Fruit fly (Drosophila melanogaster) whole organism, wandering third instar larva: ENCODE data around the gene CG31077.

Experiments
- Abd-B ChIP-seq: fragments of >200 bp; optimal IDR thresholded peaks from 2 replicates; lab custom pipeline; 2017; ENCODE audit warnings: missing biosample characterization, missing genetic modification characterization
- CG32264 ChIP-seq: fragments of 200-800 bp; sonication (Bioruptor generic); optimal IDR thresholded peaks from 2 replicates; lab custom pipeline; 2016; ENCODE audit warnings: missing biosample characterization, missing genetic modification characterization
- CG9705 ChIP-seq: fragments of 200-800 bp; sonication (Bioruptor generic); optimal IDR thresholded peaks from 2 replicates; lab custom pipeline; 2018; ENCODE audit warnings: missing biosample characterization, mild to moderate bottlenecking, missing genetic modification characterization
- Dfd ChIP-seq: fragments of >200 bp; optimal IDR thresholded peaks from 2 replicates; lab custom pipeline; 2017; ENCODE audit warnings: missing biosample characterization, missing genetic modification characterization
- Dif ChIP-seq: fragments of 200-275, 200-300 bp; sonication (Bioruptor generic); optimal IDR thresholded peaks from 2 replicates; lab custom pipeline; 2018; ENCODE audit warnings: missing biosample characterization, missing genetic modification characterization; ENCODE audit not compliant: partially characterized antibody
- GATAd ChIP-seq: sonication (Bioruptor generic); optimal IDR thresholded peaks from 2 replicates; lab custom pipeline; 2016; ENCODE audit warnings: missing biosample characterization, missing genetic modification characterization
- HLH106 ChIP-seq: fragments of 200-800 bp; optimal IDR thresholded peaks from 3 replicates; lab custom pipeline; 2019; ENCODE audit warnings: missing biosample characterization, mild to moderate bottlenecking, missing genetic modification characterization, moderate library complexity
- Hnf4 ChIP-seq: fragments of 200-800 bp; sonication (Bioruptor generic); optimal IDR thresholded peaks from 2 replicates; lab custom pipeline; 2016; ENCODE audit warnings: missing biosample characterization, mild to moderate bottlenecking, missing genetic modification characterization
- Hr78 ChIP-seq: fragments of >200 bp; optimal IDR thresholded peaks from 2 replicates; lab custom pipeline; 2017; ENCODE audit warnings: missing biosample characterization, missing genetic modification characterization
- Hr83 ChIP-seq: fragments of 200-300 bp; sonication (Bioruptor generic); optimal IDR thresholded peaks from 2 replicates; lab custom pipeline; 2016; ENCODE audit warnings: missing biosample characterization, mild to moderate bottlenecking, missing genetic modification characterization, moderate library complexity; ENCODE audit not compliant: poor library complexity, severe bottlenecking
- Jra ChIP-seq: sonication (Bioruptor generic); optimal IDR thresholded peaks from 2 replicates; lab custom pipeline; 2016; ENCODE audit warnings: missing biosample characterization, missing genetic modification characterization
- Mio ChIP-seq: sonication (Bioruptor generic); optimal IDR thresholded peaks from 2 replicates; lab custom pipeline; 2016; ENCODE audit warnings: missing biosample characterization, missing genetic modification characterization
- Myc ChIP-seq: fragments of >200 bp; optimal IDR thresholded peaks from 2 replicates; lab custom pipeline; 2017
- N ChIP-seq: fragments of >200 bp; optimal IDR thresholded peaks from 2 replicates; lab custom pipeline; 2018; ENCODE audit warnings: missing biosample characterization, missing external identifiers, missing genetic modification characterization
- Rel ChIP-seq, 2 experiments: fragments of 200-800 bp; sonication (Bioruptor generic) in 1 of 2; optimal IDR thresholded peaks; 2 replicates in 1 of 2; 3 replicates in 1 of 2; lab custom pipeline; 2016 to 2019; ENCODE audit warnings: mild to moderate bottlenecking in 2 of 2, missing biosample characterization in 2 of 2, missing genetic modification characterization in 2 of 2, moderate library complexity in 1 of 2
- Sp1 ChIP-seq: fragments of 200-800 bp; sonication (Bioruptor generic); optimal IDR thresholded peaks from 3 replicates; lab custom pipeline; 2019; ENCODE audit warnings: missing biosample characterization, mild to moderate bottlenecking, missing genetic modification characterization, moderate library complexity
- Vsx2 ChIP-seq: fragments of 200-300, 225-300 bp; sonication (Bioruptor generic); optimal IDR thresholded peaks from 2 replicates; lab custom pipeline; 2018; ENCODE audit warnings: missing biosample characterization, missing genetic modification characterization; ENCODE audit not compliant: partially characterized antibody
- br ChIP-seq: fragments of 200-800 bp; sonication (Bioruptor generic); optimal IDR thresholded peaks from 2 replicates; lab custom pipeline; 2016; ENCODE audit warnings: missing biosample characterization, missing genetic modification characterization
- brk ChIP-seq: fragments of 200-800 bp; sonication (Bioruptor generic); optimal IDR thresholded peaks from 2 replicates; lab custom pipeline; 2016; ENCODE audit warnings: missing biosample characterization, mild to moderate bottlenecking, missing genetic modification characterization
- dl ChIP-seq, 2 experiments: fragments of 175-275, 200-275 bp in 1 of 2; fragments of 200-275 bp in 1 of 2; sonication (Bioruptor generic); optimal IDR thresholded peaks; lab custom pipeline; 2018; ENCODE audit warnings: mild to moderate bottlenecking in 2 of 2, missing biosample characterization in 2 of 2, missing genetic modification characterization in 2 of 2, moderate library complexity in 2 of 2; ENCODE audit not compliant: partially characterized antibody in 2 of 2, insufficient read depth in 1 of 2
- dsf ChIP-seq: sonication (Bioruptor generic); optimal IDR thresholded peaks from 2 replicates; lab custom pipeline; 2016; ENCODE audit warnings: missing biosample characterization, missing genetic modification characterization, borderline replicate concordance
- ey ChIP-seq: fragments of 200-800 bp; sonication (Bioruptor generic); optimal IDR thresholded peaks from 2 replicates; lab custom pipeline; 2016; ENCODE audit warnings: missing biosample characterization, missing genetic modification characterization
- foxo ChIP-seq, 2 experiments: fragments of 200-800 bp; sonication (Bioruptor generic); optimal IDR thresholded peaks; 2 replicates in 1 of 2; 3 replicates in 1 of 2; lab custom pipeline; 2016 to 2017; ENCODE audit warnings: missing biosample characterization in 2 of 2, missing genetic modification characterization in 2 of 2
- fru ChIP-seq: fragments of 200-800 bp; sonication (Bioruptor generic); optimal IDR thresholded peaks from 3 replicates; lab custom pipeline; 2016; ENCODE audit warnings: missing biosample characterization, mild to moderate bottlenecking, missing genetic modification characterization
- h ChIP-seq: fragments of 200-800 bp; sonication (Bioruptor generic); optimal IDR thresholded peaks from 3 replicates; lab custom pipeline; 2016; ENCODE audit warnings: missing biosample characterization, mild to moderate bottlenecking, missing genetic modification characterization
- jim ChIP-seq: fragments of 175-275, 200-325 bp; sonication (Bioruptor generic); optimal IDR thresholded peaks from 2 replicates; lab custom pipeline; 2016; ENCODE audit warnings: missing biosample characterization, mild to moderate bottlenecking, missing genetic modification characterization
- lola ChIP-seq: fragments of >200 bp; optimal IDR thresholded peaks from 2 replicates; lab custom pipeline; 2017; ENCODE audit warnings: missing biosample characterization, missing genetic modification characterization
- pan ChIP-seq: fragments of >200 bp; optimal IDR thresholded peaks from 2 replicates; lab custom pipeline; 2017
- psq ChIP-seq: fragments of 200-800 bp; sonication (Bioruptor generic); optimal IDR thresholded peaks from 3 replicates; lab custom pipeline; 2017; ENCODE audit warnings: missing biosample characterization, mild to moderate bottlenecking, missing genetic modification characterization, moderate library complexity
- rgr ChIP-seq: fragments of 200-800 bp; sonication (Bioruptor generic); optimal IDR thresholded peaks from 3 replicates; lab custom pipeline; 2016; ENCODE audit warnings: missing biosample characterization, mild to moderate bottlenecking, missing genetic modification characterization
- sage ChIP-seq: fragments of 200-800 bp; sonication (Bioruptor generic); optimal IDR thresholded peaks from 2 replicates; lab custom pipeline; 2016; ENCODE audit warnings: missing biosample characterization, mild to moderate bottlenecking, missing genetic modification characterization
- tai ChIP-seq: sonication (Bioruptor generic); optimal IDR thresholded peaks from 2 replicates; lab custom pipeline; 2016; ENCODE audit warnings: missing biosample characterization, missing genetic modification characterization
- usp ChIP-seq: fragments of >200 bp; optimal IDR thresholded peaks from 2 replicates; lab custom pipeline; 2017; ENCODE audit warnings: missing biosample characterization, missing genetic modification characterization
- woc ChIP-seq: sonication (Bioruptor generic); optimal IDR thresholded peaks from 2 replicates; lab custom pipeline; 2016; ENCODE audit warnings: missing biosample characterization, mild to moderate bottlenecking, missing genetic modification characterization

The CG31077 gene

dm6 chr3R:26980282-26980691 lies 19.3 kb upstream of the CG31077 start:
- TF ChIP-seq Dif (GFP tag; lab: Kevin White, UChicago), result peak; percentile 96
- TF ChIP-seq usp (GFP tag; lab: Kevin White, UChicago), result no peak
- TF ChIP-seq sage (GFP tag; lab: Kevin White, UChicago), result no peak
- TF ChIP-seq psq (GFP tag; lab: Kevin White, UChicago), result peak; percentile 87
- peak; percentile 21 for TF ChIP-seq jim (GFP tag; lab: Kevin White, UChicago)
- peak in 1 of 2 experiments; percentile 14 for TF ChIP-seq foxo (GFP tag; optimal IDR thresholded peaks at IDR 0.05; lab: Kevin White, UChicago)
- peak; percentile 67 for TF ChIP-seq h (GFP tag; lab: Kevin White, UChicago)
- TF ChIP-seq Hr83 (GFP tag; lab: Kevin White, UChicago), result peak; percentile 37
- no peak for TF ChIP-seq br (GFP tag; lab: Kevin White, UChicago)
- TF ChIP-seq dl (GFP tag; optimal IDR thresholded peaks at IDR 0.05; lab: Kevin White, UChicago; ENCODE audit: insufficient read depth in 1 of 2, partially characterized antibody in 2 of 2), result peak; percentile 88 to 93
- peak; percentile 77 for TF ChIP-seq Vsx2 (GFP tag; lab: Kevin White, UChicago)

- TF ChIP-seq N (GFP tag; lab: Kevin White, UChicago), result no peak
- no peak for TF ChIP-seq usp (GFP tag; lab: Kevin White, UChicago)
- no peak for TF ChIP-seq GATAd (GFP tag; lab: Kevin White, UChicago)
- TF ChIP-seq Hr78 (GFP tag; lab: Kevin White, UChicago), result no peak
- no peak for TF ChIP-seq Myc (lab: Kevin White, UChicago)
- no peak for TF ChIP-seq woc (GFP tag; lab: Kevin White, UChicago)
- no peak for TF ChIP-seq dl (GFP tag; optimal IDR thresholded peaks at IDR 0.05; lab: Kevin White, UChicago; ENCODE audit: insufficient read depth in 1 of 2, partially characterized antibody in 2 of 2)
- no peak for TF ChIP-seq foxo (GFP tag; optimal IDR thresholded peaks at IDR 0.05; lab: Kevin White, UChicago)
- no peak for TF ChIP-seq h (GFP tag; lab: Kevin White, UChicago)
- no peak for TF ChIP-seq Mio (GFP tag; lab: Kevin White, UChicago)
- no peak for TF ChIP-seq brk (GFP tag; lab: Kevin White, UChicago)
- no peak for TF ChIP-seq lola (GFP tag; lab: Kevin White, UChicago)
- TF ChIP-seq Jra, result no peak
- TF ChIP-seq rgr (GFP tag; lab: Kevin White, UChicago), result no peak
- TF ChIP-seq ey (GFP tag; lab: Kevin White, UChicago), result no peak
- TF ChIP-seq Rel (GFP tag; optimal IDR thresholded peaks at IDR 0.05; lab: Kevin White, UChicago), result no peak
- no peak for TF ChIP-seq Rel (tag; optimal IDR thresholded peaks at IDR 0.05; lab: Kevin White, UChicago)
Measured at dm6 chr3R:26982106-26982505, 17.4 kb upstream of the CG31077 start.

dm6 chr3R:26984437-26984836 lies 15.1 kb upstream of the CG31077 start:
- TF ChIP-seq tai (GFP tag; lab: Kevin White, UChicago), result no peak
- TF ChIP-seq N (GFP tag; lab: Kevin White, UChicago), result no peak
- TF ChIP-seq Rel (GFP tag; optimal IDR thresholded peaks at IDR 0.05; lab: Kevin White, UChicago), result no peak
- TF ChIP-seq Rel (tag; optimal IDR thresholded peaks at IDR 0.05; lab: Kevin White, UChicago), result no peak
- no peak for TF ChIP-seq Sp1

- no peak for TF ChIP-seq CG32264
- TF ChIP-seq h (GFP tag; lab: Kevin White, UChicago), result no peak
- TF ChIP-seq psq (GFP tag; lab: Kevin White, UChicago), result no peak
- no peak for TF ChIP-seq fru
- no peak for TF ChIP-seq Hr78 (GFP tag; lab: Kevin White, UChicago)
- TF ChIP-seq Mio (GFP tag; lab: Kevin White, UChicago), result no peak
- no peak for TF ChIP-seq N (GFP tag; lab: Kevin White, UChicago)
- TF ChIP-seq dl (GFP tag; optimal IDR thresholded peaks at IDR 0.05; lab: Kevin White, UChicago; ENCODE audit: insufficient read depth in 1 of 2, partially characterized antibody in 2 of 2), result no peak
- no peak for TF ChIP-seq lola (GFP tag; lab: Kevin White, UChicago)
- no peak for TF ChIP-seq Abd-B
Measured at dm6 chr3R:26987455-26987854, 12.1 kb upstream of the CG31077 start.

- TF ChIP-seq dsf (GFP tag; lab: Kevin White, UChicago) (peak; percentile 55), psq (GFP tag; lab: Kevin White, UChicago) (peak; percentile 100), N (GFP tag; lab: Kevin White, UChicago) (no peak), Sp1 (peak; percentile 90), GATAd (GFP tag; lab: Kevin White, UChicago) (no peak), Dif (GFP tag; lab: Kevin White, UChicago) (peak; percentile 70), Abd-B (no peak), Hr83 (GFP tag; lab: Kevin White, UChicago) (peak; percentile 58), h (GFP tag; lab: Kevin White, UChicago) (peak; percentile 91), Hr78 (GFP tag; lab: Kevin White, UChicago) (no peak), lola (GFP tag; lab: Kevin White, UChicago) (no peak), woc (GFP tag; lab: Kevin White, UChicago) (peak; percentile 84), CG32264 (peak; percentile 71), usp (GFP tag; lab: Kevin White, UChicago) (no peak), CG9705 (GFP tag; lab: Kevin White, UChicago) (peak; percentile 87), Vsx2 (GFP tag; lab: Kevin White, UChicago) (no peak), HLH106 (peak; percentile 89), foxo (GFP tag; optimal IDR thresholded peaks at IDR 0.05; lab: Kevin White, UChicago) (peak in 1 of 2 experiments; percentile 97), Mio (GFP tag; lab: Kevin White, UChicago) (peak; percentile 54), jim (GFP tag; lab: Kevin White, UChicago) (no peak), Jra (peak; percentile 50), Dfd (no peak), dl (GFP tag; optimal IDR thresholded peaks at IDR 0.05; lab: Kevin White, UChicago; ENCODE audit: insufficient read depth in 1 of 2, partially characterized antibody in 2 of 2) (peak in 1 of 2 experiments; percentile 12), Hnf4 (peak; percentile 81), Myc (lab: Kevin White, UChicago) (peak; percentile 60), fru (peak; percentile 90), pan (no peak)
Measured at dm6 chr3R:26988412-26988981, 11.1 kb upstream of the CG31077 start, which contains the start of gene CG31075. TSS of gene CG31075 (minus strand) at chr3R:26988517.
